Worm (Caenorhabditis elegans) whole organism, L2 larva: ENCODE measurements around the gene cgef-1.

ENCODE experiments used
- ZK546.5 ChIP-seq: sonication (generic microtip); optimal IDR thresholded peaks from 2 replicates; lab custom pipeline; 2017; ENCODE audit warnings: missing biosample characterization, missing genetic modification characterization
- alr-1 ChIP-seq: fragments of 150-350 bp; optimal IDR thresholded peaks from 2 replicates; lab custom pipeline; 2014; ENCODE audit warnings: missing biosample characterization, missing genetic modification characterization
- ceh-82 ChIP-seq: fragments of 150-350 bp; optimal IDR thresholded peaks from 2 replicates; lab custom pipeline; 2014; ENCODE audit warnings: missing biosample characterization, missing genetic modification characterization
- dmd-4 ChIP-seq: sonication (generic microtip); optimal IDR thresholded peaks from 2 replicates; lab custom pipeline; 2017; ENCODE audit warnings: missing biosample characterization, missing genetic modification characterization
- fos-1 ChIP-seq: fragments of 150-350 bp; optimal IDR thresholded peaks from 2 replicates; lab custom pipeline; 2014; ENCODE audit warnings: missing biosample characterization, missing genetic modification characterization
- lin-11 ChIP-seq: fragments of 150-350 bp; sonication (generic microtip); optimal IDR thresholded peaks from 2 replicates; lab custom pipeline; 2014; ENCODE audit warnings: missing biosample characterization, missing genetic modification characterization, inconsistent platforms, mixed read lengths
- lin-13 ChIP-seq: fragments of 150-350 bp; optimal IDR thresholded peaks from 2 replicates; lab custom pipeline; 2014; ENCODE audit warnings: missing biosample characterization, missing genetic modification reagents, missing genetic modification characterization
- nhr-23 ChIP-seq: fragments of 150-350 bp; optimal IDR thresholded peaks from 2 replicates; lab custom pipeline; 2014; ENCODE audit warnings: missing biosample characterization, missing genetic modification reagents, missing genetic modification characterization
- nhr-25 ChIP-seq: fragments of 150-350 bp; sonication (generic microtip); optimal IDR thresholded peaks from 3 replicates; lab custom pipeline; 2014; ENCODE audit warnings: missing biosample characterization, missing genetic modification characterization
- snpc-4 ChIP-seq: fragments of 150-350 bp; optimal IDR thresholded peaks from 2 replicates; lab custom pipeline; 2014; ENCODE audit warnings: missing biosample characterization, missing genetic modification characterization

- TF ChIP-seq snpc-4 (tag; lab: Kevin White, UChicago) = no peak
- no peak for TF ChIP-seq alr-1 (tag; lab: Kevin White, UChicago)
- no peak for TF ChIP-seq nhr-23 (tag; lab: Kevin White, UChicago)
- no peak for TF ChIP-seq ZK546.5 (tag; lab: Kevin White, UChicago)
- TF ChIP-seq fos-1 (tag; lab: Kevin White, UChicago) = no peak
- TF ChIP-seq nhr-25 (tag; lab: Kevin White, UChicago) = no peak
- TF ChIP-seq lin-13 = no peak
- no peak for TF ChIP-seq ceh-82 (tag; lab: Kevin White, UChicago)
- TF ChIP-seq dmd-4 = no peak
- TF ChIP-seq lin-11 (tag; lab: Kevin White, UChicago) = no peak
Measured at ce11 chrX:2764278-2764677, 7.6 kb upstream of the cgef-1 start.
